Worm (Caenorhabditis elegans) whole organism, young adult: ENCODE results near the gene F35D2.6.
A peak's percentile ranks its signal among the peaks of the same experiment; 100 is the strongest.

ENCODE experiments used
- B0035.1 ChIP-seq: sonication (generic microtip); optimal IDR thresholded peaks from 2 replicates; lab custom pipeline; 2016; ENCODE audit warnings: missing genetic modification characterization, mild to moderate bottlenecking, missing compliant biosample characterization, missing genotype, missing genetic modification reagents
- B0261.1 ChIP-seq: sonication (generic microtip); optimal IDR thresholded peaks from 2 replicates; lab custom pipeline; 2016; ENCODE audit warnings: mild to moderate bottlenecking, missing genetic modification characterization, moderate library complexity, missing compliant biosample characterization
- F49E8.2 ChIP-seq: sonication (generic microtip); optimal IDR thresholded peaks from 3 replicates; lab custom pipeline; 2017; ENCODE audit warnings: missing genetic modification characterization, mild to moderate bottlenecking, missing compliant biosample characterization, antibody characterized with exemption, moderate library complexity; ENCODE audit not compliant: insufficient read depth
- K11D2.4 ChIP-seq: fragments of 200-800 bp; sonication (Bioruptor generic); IDR thresholded peaks from 2 replicates; pipeline ENCODE4 v1.3.6; 2022; ENCODE audit warnings: missing genetic modification reagents, missing genetic modification characterization, missing compliant biosample characterization
- K12H6.12 ChIP-seq: fragments of 200-800 bp; sonication (Bioruptor generic); optimal IDR thresholded peaks from 2 replicates; lab custom pipeline; 2018; ENCODE audit warnings: mild to moderate bottlenecking, missing genetic modification characterization, missing compliant biosample characterization
- Y56A3A.18 ChIP-seq: fragments of 200-800 bp; sonication (Bioruptor generic); IDR thresholded peaks from 2 replicates; pipeline ENCODE4 v1.3.6; 2022; ENCODE audit warnings: missing genetic modification reagents, missing genetic modification characterization, missing compliant biosample characterization
- Y79H2A.3 ChIP-seq: fragments of 200-800 bp; sonication (Bioruptor generic); conservative IDR thresholded peaks from 2 replicates; pipeline ENCODE4 v1.3.6; 2022; ENCODE audit warnings: missing genetic modification reagents, missing genetic modification characterization, missing compliant biosample characterization
- aptf-2 ChIP-seq: fragments of 200-800 bp; sonication (Bioruptor generic); conservative IDR thresholded peaks from 2 replicates; pipeline ENCODE4 v1.3.6; 2022; ENCODE audit warnings: missing genetic modification reagents, missing genetic modification characterization, missing compliant biosample characterization
- aptf-3 ChIP-seq: fragments of 200-800 bp; sonication (Bioruptor generic); IDR thresholded peaks from 2 replicates; pipeline ENCODE4 v1.3.6; 2022; ENCODE audit warnings: missing genetic modification characterization, missing compliant biosample characterization
- athp-1 ChIP-seq: sonication (generic microtip); optimal IDR thresholded peaks from 2 replicates; lab custom pipeline; 2017; ENCODE audit warnings: mild to moderate bottlenecking, missing genetic modification characterization, missing compliant biosample characterization
- attf-5 ChIP-seq: fragments of 200-800 bp; sonication (Bioruptor generic); optimal IDR thresholded peaks from 2 replicates; lab custom pipeline; 2018; ENCODE audit warnings: mild to moderate bottlenecking, missing genetic modification characterization, missing compliant biosample characterization
- ccch-3 ChIP-seq: fragments of 200-800 bp; sonication (Bioruptor generic); optimal IDR thresholded peaks from 2 replicates; lab custom pipeline; 2018; ENCODE audit warnings: mild to moderate bottlenecking, missing genetic modification characterization, missing compliant biosample characterization
- cebp-1 ChIP-seq, 2 experiments: fragments of 200-800 bp in 1 of 2; sonication (Bioruptor generic) in 1 of 2; sonication (generic microtip) in 1 of 2; IDR thresholded peaks in 1 of 2; optimal IDR thresholded peaks in 1 of 2; 2 replicates each; pipeline versions ENCODE4 v1.3.6 to Lab custom; 2017 to 2022; ENCODE audit warnings: missing compliant biosample characterization in 2 of 2, missing genetic modification characterization in 2 of 2, mild to moderate bottlenecking in 1 of 2, missing genetic modification reagents in 1 of 2, moderate library complexity in 1 of 2
- ceh-27 ChIP-seq: fragments of 200-800 bp; sonication (Bioruptor generic); optimal IDR thresholded peaks from 2 replicates; lab custom pipeline; 2018; ENCODE audit warnings: mild to moderate bottlenecking, missing genetic modification characterization, moderate library complexity, missing compliant biosample characterization
- chd-7 ChIP-seq: sonication (generic microtip); optimal IDR thresholded peaks from 2 replicates; lab custom pipeline; 2016; ENCODE audit warnings: mild to moderate bottlenecking, missing genetic modification characterization, moderate library complexity, missing compliant biosample characterization
- die-1 ChIP-seq: sonication (generic microtip); optimal IDR thresholded peaks from 2 replicates; lab custom pipeline; 2016; ENCODE audit warnings: missing genotype, mild to moderate bottlenecking, missing genetic modification characterization, missing compliant biosample characterization
- dox-1 ChIP-seq: fragments of 200-800 bp; sonication (Bioruptor generic); IDR thresholded peaks from 2 replicates; pipeline ENCODE4 v1.3.6; 2022; ENCODE audit warnings: missing genetic modification reagents, missing genetic modification characterization, missing compliant biosample characterization
- dpff-1 ChIP-seq: sonication (generic microtip); optimal IDR thresholded peaks from 2 replicates; lab custom pipeline; 2017; ENCODE audit warnings: mild to moderate bottlenecking, missing genetic modification characterization, missing compliant biosample characterization
- dpl-1 ChIP-seq: fragments of 150-350 bp; optimal IDR thresholded peaks from 2 replicates; lab custom pipeline; 2014; ENCODE audit warnings: missing biosample characterization, missing genetic modification reagents, missing genetic modification characterization
- egl-18 ChIP-seq: fragments of 200-800 bp; sonication (Bioruptor generic); IDR thresholded peaks from 2 replicates; pipeline ENCODE4 v1.3.6; 2022; ENCODE audit warnings: missing genetic modification reagents, missing genetic modification characterization, missing compliant biosample characterization
- ets-4 ChIP-seq: fragments of 200-800 bp; sonication (Bioruptor generic); optimal IDR thresholded peaks from 2 replicates; lab custom pipeline; 2018; ENCODE audit warnings: mild to moderate bottlenecking, missing genetic modification characterization, missing compliant biosample characterization
- fkh-3 ChIP-seq: sonication (generic microtip); optimal IDR thresholded peaks from 2 replicates; lab custom pipeline; 2016; ENCODE audit warnings: mild to moderate bottlenecking, missing genetic modification characterization, missing compliant biosample characterization
- lin-26 ChIP-seq: fragments of 200-800 bp; sonication (Bioruptor generic); IDR thresholded peaks from 2 replicates; pipeline ENCODE4 v1.3.6; 2022; ENCODE audit warnings: missing genetic modification reagents, missing genetic modification characterization, missing compliant biosample characterization
- lir-1 ChIP-seq: fragments of 200-800 bp; sonication (Bioruptor generic); conservative IDR thresholded peaks from 2 replicates; pipeline ENCODE4 v1.3.6; 2022; ENCODE audit warnings: missing genetic modification reagents, missing genetic modification characterization, missing compliant biosample characterization
- lsl-1 ChIP-seq: fragments of 200-800 bp; sonication (Bioruptor generic); optimal IDR thresholded peaks from 2 replicates; lab custom pipeline; 2018; ENCODE audit warnings: mild to moderate bottlenecking, missing genetic modification characterization, moderate library complexity, missing compliant biosample characterization
- mes-4 ChIP-seq: sonication (generic microtip); optimal IDR thresholded peaks from 2 replicates; lab custom pipeline; 2016; ENCODE audit warnings: missing genotype, missing genetic modification characterization, missing compliant biosample characterization
- nfya-1 ChIP-seq: sonication (generic microtip); optimal IDR thresholded peaks from 2 replicates; lab custom pipeline; 2017; ENCODE audit warnings: antibody characterized with exemption, missing compliant biosample characterization, missing genetic modification characterization, borderline replicate concordance; ENCODE audit not compliant: insufficient read depth
- rcor-1 ChIP-seq: fragments of 200-800 bp; sonication (Bioruptor generic); IDR thresholded peaks from 2 replicates; pipeline ENCODE4 v1.3.6; 2022; ENCODE audit warnings: missing genetic modification reagents, missing genetic modification characterization, missing compliant biosample characterization
- rpc-1 ChIP-seq, 2 experiments: fragments of 150-350 bp in 1 of 2; sonication (generic microtip) in 1 of 2; optimal IDR thresholded peaks; 2 replicates each; lab custom pipeline; 2014 to 2018; ENCODE audit warnings: missing biosample characterization in 1 of 2, missing genetic modification characterization in 1 of 2, missing genetic modification reagents in 1 of 2, missing genotype in 1 of 2
- tbp1 ChIP-seq: fragments of 200-800 bp; sonication (Bioruptor generic); optimal IDR thresholded peaks from 2 replicates; lab custom pipeline; 2018; ENCODE audit warnings: mild to moderate bottlenecking, missing genetic modification characterization, missing compliant biosample characterization
- unc-130 ChIP-seq: sonication (generic microtip); optimal IDR thresholded peaks from 2 replicates; lab custom pipeline; 2016; ENCODE audit warnings: missing genetic modification reagents, missing genetic modification characterization, missing compliant biosample characterization
- zfh-2 ChIP-seq: fragments of 200-800 bp; sonication (Bioruptor generic); conservative IDR thresholded peaks from 2 replicates; pipeline ENCODE4 v1.3.6; 2022; ENCODE audit warnings: missing genetic modification reagents, missing genetic modification characterization, missing compliant biosample characterization
- ztf-22 ChIP-seq: fragments of 200-800 bp; sonication (Bioruptor generic); optimal IDR thresholded peaks from 2 replicates; lab custom pipeline; 2018; ENCODE audit warnings: mild to moderate bottlenecking, missing genetic modification characterization, moderate library complexity, missing compliant biosample characterization
- ztf-25 ChIP-seq: fragments of 200-800 bp; sonication (Bioruptor generic); IDR thresholded peaks from 2 replicates; pipeline ENCODE4 v1.3.6; 2022; ENCODE audit warnings: missing genetic modification reagents, missing genetic modification characterization, missing compliant biosample characterization

The F35D2.6 gene

DNA sequence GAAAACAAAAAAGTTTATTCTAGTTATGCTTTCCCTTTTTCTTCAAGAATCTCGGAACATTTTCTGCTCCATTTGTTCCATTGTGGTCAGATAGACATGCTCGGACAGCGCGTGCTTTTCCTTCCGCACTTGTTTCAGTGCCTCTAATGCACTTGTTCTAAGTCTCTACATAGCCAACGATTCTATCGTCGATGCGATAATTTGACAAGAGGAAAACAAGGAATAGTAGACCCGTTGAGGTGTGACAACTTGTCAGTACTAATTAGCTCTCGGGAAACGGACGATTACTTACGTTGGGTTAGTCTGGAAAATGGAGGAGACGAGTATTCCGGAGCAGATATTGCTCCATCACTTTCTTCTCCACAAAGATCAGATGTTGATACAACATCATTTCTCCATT lies 10.8 kb downstream of the F35D2.6 start:
- TF ChIP-seq athp-1 (tag; lab: Kevin White, UChicago) (no peak), ztf-22 (GFP tag; lab: Kevin White, UChicago) (no peak), unc-130 (GFP tag; lab: Kevin White, UChicago) (no peak), Y56A3A.18 (GFP tag; lab: Robert Waterston, UW) (no peak), dpff-1 (tag; lab: Kevin White, UChicago) (no peak), aptf-3 (GFP tag; lab: Robert Waterston, UW) (no peak), B0035.1 (tag; lab: Kevin White, UChicago) (no peak), Y79H2A.3 (GFP tag; lab: Robert Waterston, UW) (no peak), ccch-3 (GFP tag; lab: Kevin White, UChicago) (no peak)

DNA sequence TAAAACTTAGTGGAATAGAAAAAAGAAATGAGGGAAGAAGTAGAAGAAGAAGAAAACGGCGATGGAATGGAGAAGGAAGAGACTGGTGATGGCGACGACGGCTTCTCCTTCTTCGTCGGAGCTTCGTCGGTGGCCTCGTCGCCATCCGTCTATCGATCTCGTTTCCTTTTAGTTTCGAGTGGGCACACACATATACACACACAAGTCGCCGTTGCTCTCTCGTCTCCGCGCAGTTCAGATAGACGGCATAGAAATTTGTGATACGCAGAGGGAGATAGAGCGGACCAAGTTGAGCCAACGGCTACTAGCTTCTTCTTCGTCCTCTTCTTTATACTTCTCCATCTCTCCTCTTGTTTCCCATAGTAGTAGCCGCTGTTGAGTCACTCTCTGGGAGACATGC lies 15.7 kb downstream of the F35D2.6 start:
- TF ChIP-seq chd-7 = peak; percentile 25
- peak; percentile 79 for TF ChIP-seq zfh-2 (GFP tag; lab: Robert Waterston, UW)
- TF ChIP-seq egl-18 (GFP tag; lab: Robert Waterston, UW) = no peak
- TF ChIP-seq rcor-1 = peak; percentile 46; the same call in 1 of the 2 replicates
- no peak for TF ChIP-seq lin-26 (GFP tag; lab: Robert Waterston, UW)
- 0 out of 2 replicates have a peak, but pooled peaks have one; percentile 25 for TF ChIP-seq K11D2.4 (GFP tag; lab: Robert Waterston, UW)
- TF ChIP-seq ceh-27 (GFP tag; lab: Kevin White, UChicago) = peak; percentile 18
- peak; percentile 37 for TF ChIP-seq K12H6.12 (tag; lab: Kevin White, UChicago)

DNA sequence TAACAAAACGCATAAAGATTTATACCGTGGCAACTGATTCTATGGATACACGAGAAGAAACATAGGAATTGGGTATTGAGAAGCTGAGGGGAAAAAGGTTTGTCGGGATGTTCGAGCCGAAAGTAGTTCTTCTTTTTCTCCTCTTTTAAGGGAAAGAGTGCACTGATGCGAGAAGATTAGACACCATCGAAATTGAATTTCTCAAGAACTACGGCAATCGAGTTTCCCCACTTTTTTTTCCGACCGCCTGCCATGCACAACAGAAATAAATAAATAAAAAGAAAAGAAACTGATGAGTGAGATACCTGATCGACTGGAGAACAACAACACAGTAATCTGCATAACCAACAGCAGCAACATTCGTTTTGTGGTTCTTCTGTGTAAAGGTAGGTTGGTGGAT lies 16.8 kb downstream of the F35D2.6 start:
- TF ChIP-seq die-1 (tag; lab: Kevin White, UChicago) (no peak), aptf-2 (no peak), tbp1 (GFP tag; lab: Kevin White, UChicago) (no peak), B0261.1 (no peak), fkh-3 (tag; lab: Kevin White, UChicago) (no peak), lsl-1 (GFP tag; lab: Kevin White, UChicago) (no peak), rpc-1 (optimal IDR thresholded peaks at IDR 0.05; lab: Kevin White, UChicago) (no peak), rpc-1 (tag; optimal IDR thresholded peaks at IDR 0.05; lab: Kevin White, UChicago) (no peak), chd-7 (no peak)

DNA sequence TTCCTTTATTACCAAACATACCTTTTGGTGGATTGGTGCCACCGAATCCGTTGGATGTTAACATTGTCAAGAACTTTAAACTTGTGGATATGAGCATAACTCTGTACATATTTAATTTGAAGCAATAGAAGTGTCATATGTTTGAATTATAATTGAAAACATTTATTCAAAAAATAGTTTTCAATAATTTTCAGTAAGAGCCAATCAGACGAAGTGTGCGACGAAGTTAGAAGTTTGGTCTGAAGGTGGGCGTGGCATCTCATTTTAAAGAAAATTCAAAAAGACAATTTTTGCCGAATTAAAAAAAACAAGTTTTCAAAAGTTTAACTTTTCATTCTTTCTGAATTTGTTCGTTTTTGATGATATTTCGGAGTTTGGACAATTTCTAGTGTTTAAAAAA lies 17.3 kb downstream of the F35D2.6 start, which contains the start of gene syd-1:
syd-1 (minus strand) TSS at position 101 of the 400 bp plus-strand sequence.
- TF ChIP-seq Y79H2A.3 (GFP tag; lab: Robert Waterston, UW) (no peak), mes-4 (tag; lab: Kevin White, UChicago) (no peak), cebp-1 (GFP tag; IDR thresholded peaks at IDR 0.05; lab: Robert Waterston, UW) (no peak), cebp-1 (tag; optimal IDR thresholded peaks at IDR 0.05; lab: Kevin White, UChicago) (no peak), rpc-1 (optimal IDR thresholded peaks at IDR 0.05; lab: Kevin White, UChicago) (no peak), rpc-1 (tag; optimal IDR thresholded peaks at IDR 0.05; lab: Kevin White, UChicago) (no peak), lir-1 (GFP tag; lab: Robert Waterston, UW) (no peak), nfya-1 (tag; lab: Kevin White, UChicago) (no peak), dpl-1 (GFP tag; lab: Kevin White, UChicago) (no peak), F49E8.2 (tag; lab: Kevin White, UChicago) (no peak), ets-4 (GFP tag; lab: Kevin White, UChicago) (no peak), egl-18 (GFP tag; lab: Robert Waterston, UW) (no peak), dox-1 (GFP tag; lab: Robert Waterston, UW) (no peak), attf-5 (no peak), ztf-25 (GFP tag; lab: Robert Waterston, UW) (no peak)
